Worm (Caenorhabditis elegans) whole organism, early embryonic: Measurements from ENCODE around the gene prp-3.

ENCODE experiments used
- B0310.2 ChIP-seq: sonication (generic microtip); optimal IDR thresholded peaks from 2 replicates; lab custom pipeline; 2016; ENCODE audit warnings: mild to moderate bottlenecking, missing genetic modification characterization, missing compliant biosample characterization
- F13C5.2 ChIP-seq: sonication (generic microtip); optimal IDR thresholded peaks from 2 replicates; lab custom pipeline; 2017; ENCODE audit warnings: mild to moderate bottlenecking, missing genetic modification characterization, inconsistent platforms, missing compliant biosample characterization
- aly-1 ChIP-seq: sonication (generic microtip); optimal IDR thresholded peaks from 2 replicates; lab custom pipeline; 2016; ENCODE audit warnings: missing genetic modification characterization, missing compliant biosample characterization
- ama-1 ChIP-seq: fragments of 150-350 bp; optimal IDR thresholded peaks from 2 replicates; lab custom pipeline; 2014
- ceh-13 ChIP-seq: fragments of 200-800 bp; sonication (Bioruptor generic); optimal IDR thresholded peaks from 2 replicates; lab custom pipeline; 2018; ENCODE audit warnings: mild to moderate bottlenecking, missing genetic modification characterization, missing compliant biosample characterization
- ceh-36 ChIP-seq: sonication (generic microtip); optimal IDR thresholded peaks from 2 replicates; lab custom pipeline; 2016; ENCODE audit warnings: missing genetic modification characterization, inconsistent platforms, missing compliant biosample characterization
- ets-7 ChIP-seq: sonication (generic microtip); optimal IDR thresholded peaks from 2 replicates; lab custom pipeline; 2016; ENCODE audit warnings: missing genotype, missing genetic modification characterization, missing compliant biosample characterization
- flt-1 ChIP-seq: fragments of 200-800 bp; sonication (Bioruptor generic); IDR thresholded peaks from 2 replicates; pipeline ENCODE4 v1.3.6; 2022; ENCODE audit warnings: missing genetic modification characterization, missing compliant biosample characterization
- hmbx-1 ChIP-seq: sonication (generic microtip); optimal IDR thresholded peaks from 2 replicates; lab custom pipeline; 2016; ENCODE audit warnings: mild to moderate bottlenecking, missing genetic modification characterization, missing compliant biosample characterization
- hmg-4 ChIP-seq: fragments of 200-800 bp; sonication (Bioruptor generic); optimal IDR thresholded peaks from 2 replicates; lab custom pipeline; 2018; ENCODE audit warnings: mild to moderate bottlenecking, missing genetic modification characterization, missing compliant biosample characterization
- hnd-1 ChIP-seq: sonication (generic microtip); optimal IDR thresholded peaks from 2 replicates; lab custom pipeline; 2016; ENCODE audit warnings: missing genetic modification characterization, missing compliant biosample characterization
- pes-1 ChIP-seq: fragments of 200-800 bp; sonication (Bioruptor generic); IDR thresholded peaks from 2 replicates; pipeline ENCODE4 v1.3.6; 2022; ENCODE audit warnings: missing genetic modification reagents, missing genetic modification characterization, missing compliant biosample characterization
- scrt-1 ChIP-seq: fragments of 200-800 bp; sonication (Bioruptor generic); IDR thresholded peaks from 2 replicates; pipeline ENCODE4 v1.3.6; 2022; ENCODE audit warnings: missing genetic modification characterization, missing compliant biosample characterization
- sea-1 ChIP-seq: fragments of 200-800 bp; sonication (Bioruptor generic); conservative IDR thresholded peaks from 2 replicates; pipeline ENCODE4 v1.3.6; 2022; ENCODE audit warnings: missing genetic modification characterization, missing compliant biosample characterization
- tbx-11 ChIP-seq: fragments of 200-800 bp; sonication (Bioruptor generic); IDR thresholded peaks from 2 replicates; pipeline ENCODE4 v1.3.6; 2022; ENCODE audit warnings: missing genetic modification characterization, missing compliant biosample characterization
- tbx-37 ChIP-seq: fragments of 200-800 bp; sonication (Bioruptor generic); conservative IDR thresholded peaks from 2 replicates; pipeline ENCODE4 v1.3.6; 2022; ENCODE audit warnings: missing genetic modification reagents, missing genetic modification characterization, missing compliant biosample characterization
- tra-4 ChIP-seq: sonication (generic microtip); optimal IDR thresholded peaks from 2 replicates; lab custom pipeline; 2017; ENCODE audit warnings: missing genetic modification characterization, missing compliant biosample characterization

The prp-3 gene

DNA sequence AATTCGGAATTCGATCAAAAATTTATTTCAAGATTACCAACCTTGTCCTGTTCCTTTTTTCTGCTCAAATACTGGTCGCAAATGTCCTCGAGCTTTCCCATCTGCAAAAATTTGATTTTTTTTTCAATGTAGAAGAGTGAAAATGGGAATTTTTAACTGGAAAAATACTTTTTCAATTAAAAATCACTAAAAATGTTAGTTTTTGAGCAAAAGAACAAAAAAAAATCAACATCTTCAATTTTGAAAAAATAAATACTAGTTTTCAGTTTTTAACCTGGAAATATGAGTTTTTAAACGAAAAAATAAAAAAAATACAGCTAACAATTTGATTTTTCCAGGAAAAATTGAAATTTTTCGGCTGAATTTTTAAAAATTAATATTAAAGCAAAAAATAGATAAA is at the start of gene prp-3:
Gene prp-3, minus strand, starts transcription at position 101 of the 400 bp plus-strand sequence.
- TF ChIP-seq scrt-1 (GFP tag; lab: Robert Waterston, UW), result no peak
- no peak for TF ChIP-seq sea-1
- no peak for TF ChIP-seq flt-1 (GFP tag; lab: Robert Waterston, UW)
- no peak for TF ChIP-seq tbx-37 (GFP tag; lab: Robert Waterston, UW)
- no peak for TF ChIP-seq tra-4 (tag; lab: Kevin White, UChicago)
- TF ChIP-seq hmbx-1 (tag; lab: Kevin White, UChicago), result no peak
- no peak for TF ChIP-seq pes-1
- TF ChIP-seq hnd-1 (tag; lab: Kevin White, UChicago), result no peak
- TF ChIP-seq aly-1, result no peak
- no peak for TF ChIP-seq ama-1 (lab: Kevin White, UChicago)
- TF ChIP-seq tbx-11 (GFP tag; lab: Robert Waterston, UW), result no peak
- no peak for TF ChIP-seq ceh-36
- TF ChIP-seq ets-7 (tag; lab: Kevin White, UChicago), result no peak
- no peak for TF ChIP-seq F13C5.2 (tag; lab: Kevin White, UChicago)

DNA sequence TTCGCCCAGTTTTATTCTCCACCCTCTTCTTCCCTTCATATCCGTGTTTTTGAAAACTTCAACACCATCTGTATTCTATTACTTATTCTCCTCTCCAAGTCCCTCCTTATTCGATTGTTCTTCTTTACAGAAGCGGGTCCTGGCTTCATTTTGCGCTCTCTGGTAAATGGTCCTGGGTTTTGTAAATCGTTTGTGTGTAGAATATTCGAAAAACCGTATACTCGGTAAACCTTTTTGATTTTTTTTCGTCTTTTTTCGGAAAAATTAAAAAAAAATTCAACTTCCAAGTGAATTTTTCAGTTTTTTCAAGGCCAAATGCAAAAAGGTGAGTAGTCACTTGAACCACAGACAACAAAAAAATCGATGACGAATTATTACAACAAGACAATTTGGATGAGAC is 47.2 kb upstream of the prp-3 start, which contains the start of gene D2045.9:
Gene D2045.9, plus strand, starts transcription at position 301 of the 400 bp plus-strand sequence.
- TF ChIP-seq ets-7 (tag; lab: Kevin White, UChicago), result no peak
- TF ChIP-seq flt-1 (GFP tag; lab: Robert Waterston, UW), result no peak
- TF ChIP-seq F13C5.2 (tag; lab: Kevin White, UChicago), result no peak
- no peak for TF ChIP-seq tbx-11 (GFP tag; lab: Robert Waterston, UW)
- no peak for TF ChIP-seq hnd-1 (tag; lab: Kevin White, UChicago)
- TF ChIP-seq aly-1, result no peak
- TF ChIP-seq sea-1, result no peak

DNA sequence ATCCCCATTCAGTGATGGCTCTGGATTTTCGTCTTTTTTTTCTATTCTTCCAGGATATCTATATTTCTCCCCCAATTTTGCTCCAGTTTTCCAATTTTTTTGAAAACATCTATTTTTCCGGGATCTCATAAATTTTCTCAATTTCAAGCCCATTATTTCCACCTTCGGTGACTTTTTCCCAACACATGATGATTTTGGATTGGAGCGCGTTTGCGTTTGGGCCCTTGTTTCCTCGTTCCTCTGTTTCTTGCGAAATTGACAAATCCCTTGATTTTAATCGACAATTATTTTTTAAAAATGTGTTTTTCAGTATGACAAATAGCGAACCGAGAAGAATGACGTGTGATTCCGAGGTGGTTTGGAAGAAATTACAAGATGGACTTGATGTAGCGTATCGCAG is 43.1 kb upstream of the prp-3 start, which contains the start of gene cul-1:
Gene cul-1, plus strand, starts transcription at position 311 of the 400 bp plus-strand sequence.
- TF ChIP-seq ceh-13 (no peak), B0310.2 (tag; lab: Kevin White, UChicago) (no peak), tbx-37 (GFP tag; lab: Robert Waterston, UW) (no peak), ets-7 (tag; lab: Kevin White, UChicago) (no peak)

DNA sequence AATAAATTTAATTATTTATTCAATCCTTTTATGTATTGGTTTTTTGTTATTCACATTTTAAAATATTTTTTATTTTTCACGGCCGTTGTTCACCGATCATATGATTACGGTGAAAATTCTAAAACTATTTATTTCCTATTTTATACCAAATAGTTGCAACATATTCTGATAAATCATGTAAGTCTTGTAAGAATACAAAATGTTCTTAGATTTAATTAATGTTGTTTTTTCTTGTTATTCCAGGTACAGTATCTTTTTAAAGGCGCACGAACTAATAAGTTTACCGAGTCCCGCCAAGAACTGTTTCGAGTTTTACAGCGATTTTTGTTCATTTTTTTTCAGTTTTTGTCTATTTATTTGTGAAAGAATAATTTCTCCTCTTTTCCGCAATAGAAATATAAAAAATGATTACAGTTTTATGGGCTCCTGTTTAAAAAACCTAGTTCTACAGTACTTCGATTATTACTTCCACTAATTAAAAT is 41.8 kb upstream of the prp-3 start, which contains the start of gene D2045.5:
Gene D2045.5, minus strand, starts transcription at position 51 of the 482 bp plus-strand sequence.
- TF ChIP-seq tbx-37 (GFP tag; lab: Robert Waterston, UW) (no peak), sea-1 (no peak), ets-7 (tag; lab: Kevin White, UChicago) (no peak), hmbx-1 (tag; lab: Kevin White, UChicago) (no peak), ceh-36 (no peak), B0310.2 (tag; lab: Kevin White, UChicago) (no peak), F13C5.2 (tag; lab: Kevin White, UChicago) (no peak), pes-1 (no peak), scrt-1 (GFP tag; lab: Robert Waterston, UW) (no peak)

DNA sequence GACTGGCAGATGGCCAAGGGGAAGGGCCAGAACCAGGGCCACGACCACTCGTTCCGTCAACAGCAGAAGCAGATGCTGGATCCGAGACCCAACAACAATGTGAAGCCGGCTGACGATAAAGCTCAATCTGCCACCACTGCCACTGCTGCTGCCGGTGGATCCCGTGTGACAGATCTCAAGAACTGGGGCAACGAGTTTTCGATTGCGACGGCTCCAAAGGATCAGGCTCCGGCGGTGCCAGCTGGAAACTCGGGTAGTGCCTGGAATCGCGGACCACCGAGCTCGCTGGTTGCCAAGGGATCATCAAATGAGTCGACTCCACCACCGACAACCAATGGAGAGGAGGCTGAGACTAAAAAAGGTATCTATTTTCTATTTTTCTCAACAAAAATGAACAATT is 36.7 kb upstream of the prp-3 start:
- TF ChIP-seq ceh-36, result no peak
- no peak for TF ChIP-seq aly-1
- TF ChIP-seq ceh-13, result no peak
- no peak for TF ChIP-seq hnd-1 (tag; lab: Kevin White, UChicago)
- TF ChIP-seq hmg-4 (GFP tag; lab: Kevin White, UChicago), result no peak
- TF ChIP-seq tra-4 (tag; lab: Kevin White, UChicago), result no peak
- TF ChIP-seq B0310.2 (tag; lab: Kevin White, UChicago), result no peak
- no peak for TF ChIP-seq tbx-11 (GFP tag; lab: Robert Waterston, UW)
- TF ChIP-seq hmbx-1 (tag; lab: Kevin White, UChicago), result no peak
- no peak for TF ChIP-seq pes-1
- no peak for TF ChIP-seq ama-1 (lab: Kevin White, UChicago)

DNA sequence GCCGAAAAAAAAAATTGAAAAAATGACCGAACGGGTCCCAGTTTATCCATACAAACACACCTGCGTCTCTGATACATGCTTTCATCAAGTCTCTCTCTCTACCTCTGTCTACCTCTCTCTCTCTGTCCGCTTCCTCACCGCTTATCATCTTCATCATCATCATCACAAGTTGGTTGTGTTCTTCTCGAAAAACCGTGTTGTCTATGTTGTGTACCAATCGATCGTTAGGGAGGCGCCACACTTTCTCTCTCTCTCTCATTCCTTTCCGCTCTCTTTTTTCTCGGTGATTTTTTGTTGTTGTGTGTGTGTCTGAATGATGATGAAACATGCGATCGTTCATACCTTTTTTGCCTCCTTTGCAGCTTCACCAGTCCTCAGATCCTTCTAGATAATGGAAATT is 35.9 kb upstream of the prp-3 start:
- no peak for TF ChIP-seq scrt-1 (GFP tag; lab: Robert Waterston, UW)
- no peak for TF ChIP-seq aly-1
- TF ChIP-seq B0310.2 (tag; lab: Kevin White, UChicago), result no peak
- no peak for TF ChIP-seq tbx-37 (GFP tag; lab: Robert Waterston, UW)
- TF ChIP-seq tra-4 (tag; lab: Kevin White, UChicago), result no peak
- TF ChIP-seq pes-1, result no peak
- TF ChIP-seq ets-7 (tag; lab: Kevin White, UChicago), result no peak
- no peak for TF ChIP-seq tbx-11 (GFP tag; lab: Robert Waterston, UW)
- no peak for TF ChIP-seq hmbx-1 (tag; lab: Kevin White, UChicago)
- TF ChIP-seq sea-1, result no peak
- no peak for TF ChIP-seq ceh-36
- TF ChIP-seq hnd-1 (tag; lab: Kevin White, UChicago), result no peak

DNA sequence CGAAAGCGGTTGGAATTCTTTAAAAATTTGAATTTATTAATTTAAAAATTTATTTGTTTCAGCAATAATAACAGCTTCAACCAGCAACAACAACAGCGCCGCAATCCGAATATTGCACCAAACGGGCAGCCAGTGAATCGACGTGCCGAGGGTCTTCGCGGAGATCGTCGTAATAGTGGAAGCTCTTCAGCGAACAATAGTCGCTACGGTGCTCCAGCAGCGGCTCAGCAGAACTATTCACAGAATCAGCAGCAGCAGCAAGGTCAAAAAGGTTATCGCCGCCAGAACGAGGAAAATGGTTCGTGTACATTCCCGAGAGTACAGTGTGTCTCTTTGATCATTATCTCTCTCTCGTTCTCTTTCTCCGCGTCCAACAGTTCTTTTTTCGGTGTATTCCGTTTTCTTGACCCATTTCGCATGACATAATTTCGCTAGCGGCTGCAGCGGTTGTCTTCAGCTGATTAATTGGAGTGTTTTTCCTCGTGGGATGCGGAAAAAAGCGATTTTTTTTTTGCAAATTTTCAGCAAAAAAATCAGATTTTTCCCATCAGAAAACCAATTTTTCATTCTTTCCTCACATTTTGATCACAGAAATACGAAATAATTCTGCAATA is 35.3 kb upstream of the prp-3 start:
- TF ChIP-seq sea-1, result no peak
- TF ChIP-seq F13C5.2 (tag; lab: Kevin White, UChicago), result no peak
- no peak for TF ChIP-seq ceh-36
- TF ChIP-seq tbx-11 (GFP tag; lab: Robert Waterston, UW), result no peak
- TF ChIP-seq aly-1, result no peak
- TF ChIP-seq ama-1 (lab: Kevin White, UChicago), result no peak
- TF ChIP-seq hmg-4 (GFP tag; lab: Kevin White, UChicago), result no peak
- TF ChIP-seq B0310.2 (tag; lab: Kevin White, UChicago), result no peak
- no peak for TF ChIP-seq scrt-1 (GFP tag; lab: Robert Waterston, UW)
- no peak for TF ChIP-seq hnd-1 (tag; lab: Kevin White, UChicago)
- TF ChIP-seq flt-1 (GFP tag; lab: Robert Waterston, UW), result no peak
- TF ChIP-seq tra-4 (tag; lab: Kevin White, UChicago), result no peak
- no peak for TF ChIP-seq ceh-13
- no peak for TF ChIP-seq pes-1

DNA sequence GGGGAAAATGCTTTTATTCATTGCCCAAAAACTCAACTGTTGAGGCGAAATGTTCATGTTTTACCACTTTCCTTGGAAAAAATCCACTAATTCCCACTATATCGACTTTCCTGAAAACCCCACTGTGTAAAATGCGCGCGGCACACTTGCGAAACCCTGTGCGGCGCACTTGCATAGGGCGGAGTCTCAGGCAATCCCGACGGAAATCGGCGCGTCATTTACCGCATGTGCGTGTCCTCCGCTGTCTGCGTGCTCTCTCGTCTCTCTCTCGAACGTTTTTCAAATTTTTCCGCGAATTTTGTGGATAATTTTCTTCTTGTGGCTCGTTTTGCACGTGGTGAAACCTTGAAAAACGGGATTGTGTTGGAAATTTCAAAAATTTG is 33.4 kb upstream of the prp-3 start, which contains the start of gene atx-2:
Gene atx-2, plus strand, starts transcription at position 226 of the 383 bp plus-strand sequence.
- TF ChIP-seq tbx-11 (GFP tag; lab: Robert Waterston, UW) (peak; percentile 97), ceh-13 (peak; percentile 97), hmbx-1 (tag; lab: Kevin White, UChicago) (peak; percentile 88), ceh-36 (peak; percentile 97), F13C5.2 (tag; lab: Kevin White, UChicago) (peak; percentile 99), ets-7 (tag; lab: Kevin White, UChicago) (peak; percentile 91), flt-1 (GFP tag; lab: Robert Waterston, UW) (peak; percentile 95), hmg-4 (GFP tag; lab: Kevin White, UChicago) (peak; percentile 99), pes-1 (peak; percentile 98), hnd-1 (tag; lab: Kevin White, UChicago) (peak; percentile 92), B0310.2 (tag; lab: Kevin White, UChicago) (peak; percentile 96), tra-4 (tag; lab: Kevin White, UChicago) (peak; percentile 95), tbx-37 (GFP tag; lab: Robert Waterston, UW) (peak; percentile 98), ama-1 (lab: Kevin White, UChicago) (no peak), sea-1 (peak; percentile 99), aly-1 (peak; percentile 95), scrt-1 (GFP tag; lab: Robert Waterston, UW) (peak; percentile 95)
